Worm (Caenorhabditis elegans): ENCODE measurements around the gene C54F6.12.

DNA sequence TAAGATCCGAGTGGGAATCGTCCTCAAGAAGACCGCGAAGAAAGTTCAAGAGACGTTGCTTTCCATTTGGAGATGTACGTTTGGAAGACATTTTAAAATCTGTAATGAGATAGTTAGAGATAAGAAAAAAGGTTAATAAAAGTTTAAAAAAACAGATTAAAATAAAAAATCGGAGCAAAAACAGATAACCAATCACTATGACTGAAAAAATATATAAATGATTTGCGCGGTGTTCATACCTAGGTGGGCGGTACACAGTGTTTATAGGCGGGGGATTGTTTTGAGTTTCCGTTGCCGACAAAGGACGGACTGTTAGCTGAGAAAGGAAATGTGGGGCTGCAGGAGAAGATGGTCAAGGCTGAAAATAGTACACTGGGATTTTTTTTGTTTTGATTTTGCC lies 20.8 kb upstream of the C54F6.12 start, which contains the start of gene ets-7:
- TF ChIP-seq elt-3 (tag; optimal IDR thresholded peaks at IDR 0.05) (no peak), nhr-77 (tag; optimal IDR thresholded peaks at IDR 0.05) (no peak), ceh-82 (tag; optimal IDR thresholded peaks at IDR 0.05) (no peak), nhr-10 (tag; optimal IDR thresholded peaks at IDR 0.05) (no peak), mab-5 (tag; optimal IDR thresholded peaks at IDR 0.05) (no peak), lin-39 (tag; optimal IDR thresholded peaks at IDR 0.05) (no peak), fos-1 (tag; optimal IDR thresholded peaks at IDR 0.05) (no peak)

Measured in whole organism, L2 larva.